Fruit fly (Drosophila melanogaster) whole organism, embryonic: Measurements from ENCODE around the gene CG1640.

Experiments used
- Ada2b ChIP-seq: fragments of 200-800 bp; sonication (Bioruptor generic); IDR thresholded peaks from 2 replicates; pipeline ENCODE4 v1.3.6; 2022; ENCODE audit warnings: missing biosample characterization, missing genetic modification characterization
- Aef1 ChIP-seq: fragments of 200-800 bp; sonication (Bioruptor generic); IDR thresholded peaks from 3 replicates; pipeline ENCODE4 v1.3.6; 2022; ENCODE audit warnings: missing biosample characterization, missing genetic modification characterization
- BEAF-32 ChIP-seq: fragments of 200-800 bp; sonication (Bioruptor generic); optimal IDR thresholded peaks from 3 replicates; lab custom pipeline; 2017; ENCODE audit warnings: missing biosample characterization, missing genetic modification characterization, mild to moderate bottlenecking, moderate library complexity, missing genetic modification reagents
- C15 ChIP-seq: fragments of 200-800 bp; sonication (Bioruptor generic); IDR thresholded peaks from 3 replicates; pipeline ENCODE4 v1.3.6; 2022; ENCODE audit warnings: missing biosample characterization, missing genetic modification characterization
- CG11247 ChIP-seq: fragments of 200-800 bp; sonication (Bioruptor generic); IDR thresholded peaks from 2 replicates; pipeline ENCODE4 v1.3.6; 2022; ENCODE audit warnings: missing biosample characterization, missing genetic modification characterization
- CG11560 ChIP-seq: fragments of 200-800 bp; sonication (Bioruptor generic); IDR thresholded peaks from 3 replicates; pipeline ENCODE4 v1.3.6; 2022; ENCODE audit warnings: missing biosample characterization, missing genetic modification characterization
- CG14667 ChIP-seq: fragments of 200-800 bp; sonication (Bioruptor generic); IDR thresholded peaks from 2 replicates; pipeline ENCODE4 v1.3.6; 2022; ENCODE audit warnings: missing biosample characterization, missing genetic modification characterization
- CG2120 ChIP-seq: fragments of 200-800 bp; sonication (Bioruptor generic); optimal IDR thresholded peaks from 3 replicates; lab custom pipeline; 2016; ENCODE audit warnings: missing biosample characterization, missing genetic modification characterization
- CG2678 ChIP-seq: fragments of 200-800 bp; sonication (Bioruptor generic); optimal IDR thresholded peaks from 3 replicates; lab custom pipeline; 2019; ENCODE audit warnings: missing biosample characterization, mild to moderate bottlenecking, missing genetic modification characterization, moderate library complexity
- CG34224 ChIP-seq: fragments of 200-800 bp; sonication (Bioruptor generic); IDR thresholded peaks from 3 replicates; pipeline ENCODE4 v1.3.6; 2022; ENCODE audit warnings: missing biosample characterization, missing genetic modification characterization; ENCODE audit not compliant: partially characterized antibody
- CG34376 ChIP-seq: fragments of 200-800 bp; sonication (Bioruptor generic); optimal IDR thresholded peaks from 2 replicates; lab custom pipeline; 2018; ENCODE audit warnings: missing biosample characterization, mild to moderate bottlenecking, missing genetic modification characterization
- CG3838 ChIP-seq: fragments of 200-800 bp; sonication (Bioruptor generic); optimal IDR thresholded peaks from 3 replicates; lab custom pipeline; 2016; ENCODE audit warnings: missing biosample characterization, missing genetic modification characterization
- CG3847 ChIP-seq: fragments of 200-800 bp; sonication (Bioruptor generic); IDR thresholded peaks from 2 replicates; pipeline ENCODE4 v1.3.6; 2022; ENCODE audit warnings: missing biosample characterization, missing genetic modification characterization
- CG4617 ChIP-seq: fragments of 200-800 bp; sonication (Bioruptor generic); optimal IDR thresholded peaks from 3 replicates; lab custom pipeline; 2016; ENCODE audit warnings: missing biosample characterization, missing genetic modification characterization, borderline replicate concordance
- CG4707 ChIP-seq: fragments of 200-800 bp; sonication (Bioruptor generic); optimal IDR thresholded peaks from 2 replicates; lab custom pipeline; 2018; ENCODE audit warnings: missing biosample characterization, mild to moderate bottlenecking, missing genetic modification characterization, moderate library complexity
- CG5953 ChIP-seq: fragments of 200-800 bp; sonication (Bioruptor generic); IDR thresholded peaks from 2 replicates; pipeline ENCODE4 v1.3.6; 2022; ENCODE audit warnings: missing biosample characterization, missing genetic modification characterization
- CrebB ChIP-seq: fragments of 200-800 bp; sonication (Bioruptor generic); optimal IDR thresholded peaks from 3 replicates; lab custom pipeline; 2018; ENCODE audit warnings: missing biosample characterization, mild to moderate bottlenecking, missing genetic modification characterization
- D ChIP-seq, 2 experiments: fragments of 200-800 bp in 1 of 2; fragments of >200 bp in 1 of 2; sonication (Bioruptor generic) in 1 of 2; optimal IDR thresholded peaks; 2 replicates in 1 of 2; 3 replicates in 1 of 2; lab custom pipeline; 2017; ENCODE audit warnings: mild to moderate bottlenecking in 1 of 2, missing biosample characterization in 1 of 2, missing genetic modification characterization in 1 of 2, missing genetic modification reagents in 1 of 2
- D19A ChIP-seq: fragments of 200-800 bp; optimal IDR thresholded peaks from 3 replicates; lab custom pipeline; 2019; ENCODE audit warnings: missing biosample characterization, mild to moderate bottlenecking, missing genetic modification characterization, moderate library complexity
- Dfd ChIP-seq, 2 experiments: fragments of >200 bp; optimal IDR thresholded peaks; 2 replicates each; lab custom pipeline; 2017; ENCODE audit warnings: missing biosample characterization in 2 of 2, missing genetic modification characterization in 2 of 2
- Dip2 ChIP-seq: fragments of 200-800 bp; sonication (Bioruptor generic); IDR thresholded peaks from 2 replicates; pipeline ENCODE4 v1.3.6; 2022; ENCODE audit warnings: missing biosample characterization, missing genetic modification characterization
- H15 ChIP-seq: fragments of 200-800 bp; sonication (Bioruptor generic); IDR thresholded peaks from 3 replicates; pipeline ENCODE4 v1.3.6; 2022; ENCODE audit warnings: missing biosample characterization, missing genetic modification characterization
- HLH3B ChIP-seq: fragments of 200-800 bp; sonication (Bioruptor generic); IDR thresholded peaks from 2 replicates; pipeline ENCODE4 v1.3.6; 2022; ENCODE audit warnings: missing biosample characterization, missing genetic modification characterization
- HLHmδ ChIP-seq: fragments of 200-800 bp; sonication (Bioruptor generic); optimal IDR thresholded peaks from 2 replicates; lab custom pipeline; 2018; ENCODE audit warnings: missing biosample characterization, mild to moderate bottlenecking, missing genetic modification characterization, moderate library complexity
- Hmr ChIP-seq: fragments of 200-800 bp; sonication (Bioruptor generic); optimal IDR thresholded peaks from 3 replicates; lab custom pipeline; 2017; ENCODE audit warnings: mild to moderate bottlenecking, missing biosample characterization, missing genetic modification reagents, missing genetic modification characterization
- Hmx ChIP-seq: fragments of 200-800 bp; sonication (Bioruptor generic); optimal IDR thresholded peaks from 2 replicates; lab custom pipeline; 2016; ENCODE audit warnings: missing biosample characterization, missing genetic modification characterization
- Hr51 ChIP-seq, 2 experiments: fragments of 200-800 bp; sonication (Bioruptor generic); optimal IDR thresholded peaks; 2 replicates in 1 of 2; 3 replicates in 1 of 2; lab custom pipeline; 2016 to 2018; ENCODE audit warnings: missing biosample characterization in 2 of 2, missing genetic modification characterization in 2 of 2, mild to moderate bottlenecking in 1 of 2, moderate library complexity in 1 of 2
- Jarid2 ChIP-seq: fragments of 200-800 bp; sonication (Bioruptor generic); optimal IDR thresholded peaks from 3 replicates; lab custom pipeline; 2017; ENCODE audit warnings: mild to moderate bottlenecking, missing biosample characterization, missing genetic modification reagents, missing genetic modification characterization
- MESR4 ChIP-seq: fragments of 200-800 bp; sonication (Bioruptor generic); optimal IDR thresholded peaks from 2 replicates; lab custom pipeline; 2018; ENCODE audit warnings: missing biosample characterization, mild to moderate bottlenecking, missing genetic modification characterization, moderate library complexity
- Mrtf ChIP-seq: fragments of 200-800 bp; sonication (Bioruptor generic); IDR thresholded peaks from 3 replicates; pipeline ENCODE4 v1.3.6; 2022; ENCODE audit warnings: missing biosample characterization, missing genetic modification characterization
- NC2α ChIP-seq: fragments of 200-800 bp; sonication (Bioruptor generic); optimal IDR thresholded peaks from 2 replicates; lab custom pipeline; 2016; ENCODE audit warnings: missing biosample characterization, missing genetic modification characterization
- NK7.1 ChIP-seq: fragments of 200-800 bp; sonication (Bioruptor generic); optimal IDR thresholded peaks from 3 replicates; lab custom pipeline; 2016; ENCODE audit warnings: missing biosample characterization, missing genetic modification characterization
- Spps ChIP-seq: fragments of 200-800 bp; sonication (Bioruptor generic); optimal IDR thresholded peaks from 2 replicates; lab custom pipeline; 2018; ENCODE audit warnings: missing biosample characterization, mild to moderate bottlenecking, missing genetic modification characterization
- Trl ChIP-seq, 3 experiments: fragments of >200 bp in 2 of 3; fragments of 200-800 bp in 1 of 3; sonication (Bioruptor generic) in 1 of 3; optimal IDR thresholded peaks; 2 replicates in 1 of 3; 3 replicates in 2 of 3; lab custom pipeline; 2016 to 2017; ENCODE audit warnings: missing biosample characterization in 1 of 3, missing genetic modification characterization in 1 of 3
- ac ChIP-seq: fragments of 200-800 bp; sonication (Bioruptor generic); optimal IDR thresholded peaks from 3 replicates; lab custom pipeline; 2017; ENCODE audit warnings: missing biosample characterization, mild to moderate bottlenecking, missing genetic modification characterization
- ap ChIP-seq: fragments of 200-800 bp; sonication (Bioruptor generic); IDR thresholded peaks from 2 replicates; pipeline ENCODE4 v1.3.6; 2022; ENCODE audit warnings: missing biosample characterization, missing genetic modification characterization
- cas ChIP-seq: fragments of 200-800 bp; sonication (Bioruptor generic); IDR thresholded peaks from 2 replicates; pipeline ENCODE4 v1.3.6; 2022; ENCODE audit warnings: missing biosample characterization, missing genetic modification characterization
- chinmo ChIP-seq: fragments of 200-800 bp; sonication (Bioruptor generic); IDR thresholded peaks from 4 replicates; pipeline ENCODE4 v1.3.6; 2022; ENCODE audit warnings: missing biosample characterization, missing genetic modification characterization; ENCODE audit not compliant: partially characterized antibody
- fru ChIP-seq: fragments of >200 bp; optimal IDR thresholded peaks from 2 replicates; lab custom pipeline; 2017
- gt ChIP-seq: fragments of 200-800 bp; sonication (Bioruptor generic); IDR thresholded peaks from 2 replicates; pipeline ENCODE4 v1.3.6; 2022; ENCODE audit warnings: missing biosample characterization, missing genetic modification characterization
- klu ChIP-seq: fragments of 200-800 bp; sonication (Bioruptor generic); IDR thresholded peaks from 2 replicates; pipeline ENCODE4 v1.3.6; 2022; ENCODE audit warnings: missing biosample characterization, missing genetic modification characterization
- lov ChIP-seq, 2 experiments: fragments of 200-800 bp in 1 of 2; fragments of >200 bp in 1 of 2; sonication (Bioruptor generic) in 1 of 2; IDR thresholded peaks in 1 of 2; optimal IDR thresholded peaks in 1 of 2; 2 replicates in 1 of 2; 3 replicates in 1 of 2; pipeline versions ENCODE4 v1.3.6 to Lab custom; 2017 to 2022; ENCODE audit warnings: missing biosample characterization in 1 of 2, missing genetic modification characterization in 1 of 2
- nau ChIP-seq: fragments of 200-800 bp; sonication (Bioruptor generic); optimal IDR thresholded peaks from 3 replicates; lab custom pipeline; 2017; ENCODE audit warnings: missing biosample characterization, mild to moderate bottlenecking, missing genetic modification characterization, missing genetic modification reagents
- oc ChIP-seq: fragments of 200-800 bp; sonication (Bioruptor generic); optimal IDR thresholded peaks from 2 replicates; lab custom pipeline; 2018; ENCODE audit warnings: missing biosample characterization, mild to moderate bottlenecking, missing genetic modification characterization, moderate library complexity
- otp ChIP-seq: fragments of 200-800 bp; sonication (Bioruptor generic); IDR thresholded peaks from 3 replicates; pipeline ENCODE4, ENCODE4 v1.3.6; 2022; ENCODE audit warnings: missing biosample characterization, missing genetic modification characterization
- pum ChIP-seq: fragments of 200-800 bp; sonication (Bioruptor generic); optimal IDR thresholded peaks from 2 replicates; lab custom pipeline; 2016; ENCODE audit warnings: missing biosample characterization, missing genetic modification characterization
- shn ChIP-seq: fragments of 200-800 bp; sonication (Bioruptor generic); optimal IDR thresholded peaks from 3 replicates; lab custom pipeline; 2016; ENCODE audit warnings: missing biosample characterization, missing genetic modification characterization
- tap ChIP-seq: fragments of 200-800 bp; optimal IDR thresholded peaks from 3 replicates; lab custom pipeline; 2019; ENCODE audit warnings: missing biosample characterization, mild to moderate bottlenecking, missing genetic modification characterization, moderate library complexity
- yki ChIP-seq: fragments of >200 bp; optimal IDR thresholded peaks from 3 replicates; lab custom pipeline; 2018
- zen2 ChIP-seq: fragments of 200-800 bp; sonication (Bioruptor generic); IDR thresholded peaks from 3 replicates; pipeline ENCODE4 v1.3.6; 2022; ENCODE audit warnings: missing biosample characterization, missing genetic modification characterization; ENCODE audit not compliant: partially characterized antibody

CG1640 gene

DNA sequence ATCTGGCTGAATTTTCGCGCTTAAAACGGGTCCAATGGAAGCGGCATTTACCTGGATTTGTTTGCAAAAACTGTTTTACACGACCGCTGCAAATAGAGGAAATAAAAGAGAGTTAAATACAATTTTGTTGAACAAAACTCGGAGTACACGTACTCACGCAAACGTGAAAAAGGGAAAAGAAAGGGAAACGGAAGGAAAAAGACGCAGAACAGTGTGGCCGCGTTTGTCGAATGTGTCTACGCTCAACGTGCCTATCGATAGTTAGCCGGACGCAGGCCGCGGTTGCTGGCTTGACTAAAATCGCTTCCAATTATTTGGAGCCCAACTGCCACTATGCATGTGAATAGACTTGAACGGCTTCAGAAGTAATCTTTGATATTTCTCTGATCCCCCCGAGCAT is 33.0 kb upstream of the CG1640 start, which contains the start of gene RpS15Aa (continued):
- peak; percentile 11 for TF ChIP-seq CG34224 (GFP tag; lab: Robert Waterston, UW)
- TF ChIP-seq CG4707 (GFP tag; lab: Kevin White, UChicago), result peak; percentile 66
- peak; percentile 78 for TF ChIP-seq H15
- peak; percentile 67; the same call in 1 of the 3 replicates for TF ChIP-seq C15 (GFP tag; lab: Robert Waterston, UW)
- TF ChIP-seq otp (GFP tag; lab: Robert Waterston, UW), result peak; percentile 86
- no peak for TF ChIP-seq Hmx (GFP tag; lab: Kevin White, UChicago)
- no peak for TF ChIP-seq cas (GFP tag; lab: Robert Waterston, UW)
- peak; percentile 34 for TF ChIP-seq CG2120
- TF ChIP-seq CrebB, result peak; percentile 73
- peak; percentile 76; the same call in 2 of the 3 replicates for TF ChIP-seq Mrtf (GFP tag; lab: Robert Waterston, UW)
- peak; percentile 12 for TF ChIP-seq oc (tag; lab: Kevin White, UChicago)
- TF ChIP-seq CG5953 (GFP tag; lab: Robert Waterston, UW), result peak; percentile 55
- peak; percentile 65 for TF ChIP-seq shn (GFP tag; lab: Kevin White, UChicago)
- no peak for TF ChIP-seq CG3838 (GFP tag; lab: Kevin White, UChicago)
- TF ChIP-seq fru (lab: Kevin White, UChicago), result no peak
- peak; percentile 58 for TF ChIP-seq tap (tag; lab: Kevin White, UChicago)
- peak; percentile 23 for TF ChIP-seq Spps
- TF ChIP-seq gt, result peak; percentile 49; the same call in 1 of the 2 replicates
- TF ChIP-seq CG34376 (GFP tag; lab: Kevin White, UChicago), result peak; percentile 84
- peak; percentile 51 for TF ChIP-seq CG2678 (tag; lab: Kevin White, UChicago)
- TF ChIP-seq nau (GFP tag; lab: Kevin White, UChicago), result peak; percentile 69
- peak; percentile 75 for TF ChIP-seq CG11560 (tag; lab: Robert Waterston, UW)
- TF ChIP-seq NK7.1 (GFP tag; lab: Kevin White, UChicago), result peak; percentile 60
- no peak for TF ChIP-seq Dip2
- TF ChIP-seq D19A (tag; lab: Kevin White, UChicago), result peak; percentile 16
- TF ChIP-seq chinmo, result no peak
- TF ChIP-seq HLH3B (GFP tag; lab: Robert Waterston, UW), result peak; percentile 58; the same call in 1 of the 2 replicates
- peak; percentile 18 for TF ChIP-seq CG4617 (GFP tag; lab: Kevin White, UChicago)
- TF ChIP-seq klu (GFP tag; lab: Robert Waterston, UW), result no peak
- peak; percentile 75 for TF ChIP-seq BEAF-32 (GFP tag; lab: Kevin White, UChicago)
- no peak for TF ChIP-seq Dfd (GFP tag; optimal IDR thresholded peaks at IDR 0.05; lab: Kevin White, UChicago)
- TF ChIP-seq Trl (optimal IDR thresholded peaks at IDR 0.05; lab: Kevin White, UChicago), result no peak
- TF ChIP-seq Trl (GFP tag; optimal IDR thresholded peaks at IDR 0.05; lab: Kevin White, UChicago), result peak; percentile 88
- no peak for TF ChIP-seq Ada2b (GFP tag; lab: Robert Waterston, UW)
- TF ChIP-seq zen2, result no peak
- peak; percentile 82 for TF ChIP-seq CG3847 (GFP tag; lab: Robert Waterston, UW)
- peak; percentile 38 for TF ChIP-seq pum (GFP tag; lab: Kevin White, UChicago)
- TF ChIP-seq yki (lab: Kevin White, UChicago), result peak; percentile 1
- peak; percentile 53 for TF ChIP-seq ac
- TF ChIP-seq NC2α (GFP tag; lab: Kevin White, UChicago), result peak; percentile 45
- no peak for TF ChIP-seq lov (optimal IDR thresholded peaks at IDR 0.05; lab: Kevin White, UChicago)
- peak; percentile 90 for TF ChIP-seq lov (GFP tag; IDR thresholded peaks at IDR 0.05; lab: Robert Waterston, UW)
- TF ChIP-seq Hr51 (GFP tag; optimal IDR thresholded peaks at IDR 0.05; lab: Kevin White, UChicago), result peak; percentile 34 to 67
- TF ChIP-seq D (optimal IDR thresholded peaks at IDR 0.05; lab: Kevin White, UChicago), result no peak
- peak; percentile 48 for TF ChIP-seq D (GFP tag; optimal IDR thresholded peaks at IDR 0.05; lab: Kevin White, UChicago)
- TF ChIP-seq ap (GFP tag; lab: Robert Waterston, UW), result peak; percentile 76
- peak; percentile 96 for TF ChIP-seq HLHmδ (GFP tag; lab: Kevin White, UChicago)
- TF ChIP-seq Hmr (GFP tag; lab: Kevin White, UChicago), result peak; percentile 84
- TF ChIP-seq CG14667, result peak; percentile 70
- TF ChIP-seq MESR4 (GFP tag; lab: Kevin White, UChicago), result peak; percentile 89
- TF ChIP-seq Jarid2, result peak; percentile 56
- TF ChIP-seq CG11247 (GFP tag; lab: Robert Waterston, UW), result peak; percentile 77
- TF ChIP-seq Aef1, result peak; percentile 67
